Fruit fly (Drosophila melanogaster): ENCODE results near the gene wb.

DNA sequence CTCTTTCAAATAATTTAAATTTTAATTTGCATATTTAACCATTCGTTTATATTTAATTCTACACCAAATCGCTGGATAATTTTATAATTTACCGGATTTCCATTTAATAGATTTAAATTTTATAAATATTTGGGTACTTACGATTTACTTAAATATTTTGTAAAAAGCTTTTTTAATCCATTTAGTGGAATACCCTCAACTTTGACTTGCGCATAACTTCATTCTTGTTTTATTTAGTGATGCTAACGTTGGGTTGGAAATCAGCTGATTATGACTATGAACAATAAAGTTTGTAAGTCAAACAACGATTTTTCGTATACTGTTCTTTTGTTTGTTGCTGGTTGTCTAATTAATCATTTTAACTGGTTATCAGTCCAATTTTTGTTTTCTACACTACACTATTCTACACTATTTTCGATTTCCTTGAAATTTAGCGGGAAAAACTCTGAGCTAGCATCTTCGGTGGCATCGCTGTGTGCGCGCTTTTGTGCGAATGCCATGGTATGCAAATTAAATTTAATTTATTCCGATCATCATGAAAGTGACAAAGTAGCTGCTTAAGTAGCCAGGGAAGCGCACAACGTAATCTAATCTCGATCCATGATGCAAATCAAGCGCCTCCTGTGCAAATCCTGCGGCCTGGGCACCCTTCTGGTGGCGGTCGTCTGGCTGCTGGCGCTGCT, 96.1 kb downstream of the wb start, which contains the start of gene Pgant35A:
- TF ChIP-seq CTCF (optimal IDR thresholded peaks at IDR 0.05) (peak; percentile 4 to 33), CG8478 (optimal IDR thresholded peaks at IDR 0.05) (no peak)
